Worm (Caenorhabditis elegans) whole organism, L1 larva: Measurements from ENCODE around the gene K11E4.1.

Source experiments
- C16A3.4 ChIP-seq: fragments of 150-350 bp; optimal IDR thresholded peaks from 2 replicates; lab custom pipeline; 2014; ENCODE audit warnings: missing biosample characterization, missing genetic modification characterization
- C34B4.2 ChIP-seq: sonication (generic microtip); optimal IDR thresholded peaks from 2 replicates; lab custom pipeline; 2017; ENCODE audit warnings: mild to moderate bottlenecking, missing genetic modification characterization, missing compliant biosample characterization
- F16B12.6 ChIP-seq: fragments of 150-350 bp; optimal IDR thresholded peaks from 2 replicates; lab custom pipeline; 2014; ENCODE audit warnings: missing biosample characterization, missing genetic modification characterization
- ama-1 ChIP-seq: fragments of 150-350 bp; optimal IDR thresholded peaks from 2 replicates; lab custom pipeline; 2014
- blmp-1 ChIP-seq: fragments of 150-350 bp; optimal IDR thresholded peaks from 2 replicates; lab custom pipeline; 2014; ENCODE audit warnings: missing biosample characterization, missing genetic modification characterization
- ceh-63 ChIP-seq: fragments of 200-800 bp; sonication (Bioruptor generic); optimal IDR thresholded peaks from 2 replicates; lab custom pipeline; 2018; ENCODE audit warnings: mild to moderate bottlenecking, missing genetic modification characterization, missing compliant biosample characterization
- ceh-8 ChIP-seq: fragments of 200-800 bp; sonication (Bioruptor generic); optimal IDR thresholded peaks from 2 replicates; lab custom pipeline; 2018; ENCODE audit warnings: mild to moderate bottlenecking, missing genetic modification characterization, moderate library complexity, missing compliant biosample characterization
- ces-1 ChIP-seq: fragments of 150-350 bp; optimal IDR thresholded peaks from 2 replicates; lab custom pipeline; 2014; ENCODE audit warnings: missing biosample characterization, missing genetic modification reagents, missing genetic modification characterization
- dpl-1 ChIP-seq, 3 experiments: fragments of 150-350 bp in 2 of 3; sonication (generic microtip) in 1 of 3; optimal IDR thresholded peaks; 2 replicates each; lab custom pipeline; 2014 to 2017; ENCODE audit warnings: missing biosample characterization in 3 of 3, missing genetic modification characterization in 3 of 3, missing genetic modification reagents in 3 of 3
- dsc-1 ChIP-seq: sonication (generic microtip); optimal IDR thresholded peaks from 2 replicates; lab custom pipeline; 2016; ENCODE audit warnings: mild to moderate bottlenecking, missing genetic modification characterization, missing compliant biosample characterization
- egl-13 ChIP-seq: sonication (generic microtip); optimal IDR thresholded peaks from 2 replicates; lab custom pipeline; 2016; ENCODE audit warnings: missing genotype, missing genetic modification reagents, missing genetic modification characterization, missing compliant biosample characterization
- elt-2 ChIP-seq: sonication (generic microtip); optimal IDR thresholded peaks from 2 replicates; lab custom pipeline; 2016; ENCODE audit warnings: missing genetic modification characterization, mild to moderate bottlenecking, inconsistent platforms, missing compliant biosample characterization, missing genetic modification reagents
- fkh-10 ChIP-seq: sonication (generic microtip); optimal IDR thresholded peaks from 2 replicates; lab custom pipeline; 2017; ENCODE audit warnings: missing biosample characterization, missing genetic modification reagents, missing genetic modification characterization
- fkh-8 ChIP-seq: sonication (generic microtip); optimal IDR thresholded peaks from 2 replicates; lab custom pipeline; 2016; ENCODE audit warnings: mild to moderate bottlenecking, missing genetic modification characterization, missing compliant biosample characterization
- hlh-17 ChIP-seq: fragments of 200-800 bp; sonication (Bioruptor generic); optimal IDR thresholded peaks from 2 replicates; lab custom pipeline; 2018; ENCODE audit warnings: missing genetic modification characterization, mild to moderate bottlenecking, missing compliant biosample characterization, moderate library complexity, borderline replicate concordance
- isw-1 ChIP-seq: fragments of 200-800 bp; sonication (Bioruptor generic); IDR thresholded peaks from 2 replicates; pipeline ENCODE4 v1.3.6; 2022; ENCODE audit warnings: missing genetic modification characterization, missing compliant biosample characterization
- jun-1 ChIP-seq: fragments of 150-350 bp; optimal IDR thresholded peaks from 2 replicates; lab custom pipeline; 2014; ENCODE audit warnings: missing biosample characterization, missing genetic modification reagents, missing genetic modification characterization
- lin-13 ChIP-seq: fragments of 150-350 bp; optimal IDR thresholded peaks from 2 replicates; lab custom pipeline; 2014; ENCODE audit warnings: missing biosample characterization, missing genetic modification reagents, missing genetic modification characterization
- lin-14 ChIP-seq: fragments of 200-800 bp; sonication (Bioruptor generic); optimal IDR thresholded peaks from 2 replicates; lab custom pipeline; 2018; ENCODE audit warnings: mild to moderate bottlenecking, missing genetic modification characterization, moderate library complexity, missing compliant biosample characterization
- lin-15B ChIP-seq: fragments of 150-350 bp; sonication (generic microtip); optimal IDR thresholded peaks from 3 replicates; lab custom pipeline; 2014; ENCODE audit warnings: missing biosample characterization, missing genetic modification characterization
- lir-3 ChIP-seq: sonication (generic microtip); optimal IDR thresholded peaks from 2 replicates; lab custom pipeline; 2016; ENCODE audit warnings: mild to moderate bottlenecking, missing genetic modification characterization, moderate library complexity, missing compliant biosample characterization; ENCODE audit not compliant: poor library complexity
- mef-2 ChIP-seq: fragments of 150-350 bp; optimal IDR thresholded peaks from 2 replicates; lab custom pipeline; 2014; ENCODE audit warnings: missing biosample characterization, missing genetic modification characterization
- mep-1 ChIP-seq: fragments of 150-350 bp; optimal IDR thresholded peaks from 2 replicates; lab custom pipeline; 2014; ENCODE audit warnings: missing biosample characterization, missing genetic modification characterization
- nhr-28 ChIP-seq: fragments of 150-350 bp; optimal IDR thresholded peaks from 2 replicates; lab custom pipeline; 2014; ENCODE audit warnings: missing biosample characterization, missing genetic modification characterization
- nhr-76 ChIP-seq: sonication (generic microtip); optimal IDR thresholded peaks from 2 replicates; lab custom pipeline; 2017; ENCODE audit warnings: missing biosample characterization, missing genetic modification characterization
- nhr-85 ChIP-seq: sonication (generic microtip); peaks from one replicate; lab custom pipeline; 2016; ENCODE audit warnings: missing genetic modification characterization, inconsistent platforms, missing compliant biosample characterization
- pag-3 ChIP-seq: sonication (generic microtip); optimal IDR thresholded peaks from 2 replicates; lab custom pipeline; 2017; ENCODE audit warnings: missing genetic modification characterization, mild to moderate bottlenecking, missing compliant biosample characterization, antibody characterized with exemption, borderline replicate concordance; ENCODE audit not compliant: insufficient read depth
- skn-1 ChIP-seq: fragments of 150-350 bp; optimal IDR thresholded peaks from 2 replicates; lab custom pipeline; 2014; ENCODE audit warnings: missing biosample characterization, missing genetic modification characterization
- snpc-4 ChIP-seq: fragments of 150-350 bp; optimal IDR thresholded peaks from 2 replicates; lab custom pipeline; 2014; ENCODE audit warnings: missing biosample characterization, missing genetic modification characterization
- snu-23 ChIP-seq: sonication (generic microtip); optimal IDR thresholded peaks from 2 replicates; lab custom pipeline; 2016; ENCODE audit warnings: missing genetic modification characterization, missing compliant biosample characterization
- swsn-7 ChIP-seq: sonication (generic microtip); optimal IDR thresholded peaks from 2 replicates; lab custom pipeline; 2016; ENCODE audit warnings: missing genetic modification characterization, missing compliant biosample characterization
- tbx-2 ChIP-seq: sonication (generic microtip); optimal IDR thresholded peaks from 2 replicates; lab custom pipeline; 2016; ENCODE audit warnings: missing genetic modification characterization, missing compliant biosample characterization
- unc-130 ChIP-seq: fragments of 150-350 bp; optimal IDR thresholded peaks from 2 replicates; lab custom pipeline; 2017; ENCODE audit warnings: missing biosample characterization, missing genetic modification characterization, inconsistent platforms
- unc-30 ChIP-seq: sonication (generic microtip); optimal IDR thresholded peaks from 2 replicates; lab custom pipeline; 2017; ENCODE audit warnings: missing biosample characterization, missing genetic modification characterization
- unc-62 ChIP-seq: fragments of 150-350 bp; optimal IDR thresholded peaks from 2 replicates; lab custom pipeline; 2014; ENCODE audit warnings: missing biosample characterization, missing genetic modification reagents, missing genetic modification characterization
- unc-98 ChIP-seq: fragments of 200-800 bp; sonication (Bioruptor generic); IDR thresholded peaks from 2 replicates; pipeline ENCODE4 v1.3.6; 2022; ENCODE audit warnings: missing genetic modification characterization, missing compliant biosample characterization
- vab-15 ChIP-seq: sonication (generic microtip); optimal IDR thresholded peaks from 2 replicates; lab custom pipeline; 2017; ENCODE audit warnings: missing genotype, mild to moderate bottlenecking, missing genetic modification characterization, missing compliant biosample characterization
- xbp-1 ChIP-seq: sonication (generic microtip); optimal IDR thresholded peaks from 2 replicates; lab custom pipeline; 2016; ENCODE audit warnings: missing genetic modification characterization, missing compliant biosample characterization

The K11E4.1 gene

ce11 chrX:13687111-13687512 is 26.8 kb upstream of the K11E4.1 start (continued):
- no peak for TF ChIP-seq unc-98 (GFP tag; lab: Robert Waterston, UW)
- TF ChIP-seq egl-13 (tag; lab: Kevin White, UChicago): no peak
- TF ChIP-seq blmp-1: peak; percentile 44
- no peak for TF ChIP-seq F16B12.6 (tag; lab: Kevin White, UChicago)
- TF ChIP-seq xbp-1: peak; percentile 8
- peak; percentile 30 for TF ChIP-seq fkh-8 (tag; lab: Kevin White, UChicago)
- TF ChIP-seq fkh-10: peak; percentile 36
- peak; percentile 55 for TF ChIP-seq swsn-7
- no peak for TF ChIP-seq unc-130 (tag; lab: Kevin White, UChicago)
- peak; percentile 54 for TF ChIP-seq mep-1
- no peak for TF ChIP-seq C16A3.4 (tag; lab: Kevin White, UChicago)
- no peak for TF ChIP-seq elt-2 (tag; lab: Kevin White, UChicago)

DNA sequence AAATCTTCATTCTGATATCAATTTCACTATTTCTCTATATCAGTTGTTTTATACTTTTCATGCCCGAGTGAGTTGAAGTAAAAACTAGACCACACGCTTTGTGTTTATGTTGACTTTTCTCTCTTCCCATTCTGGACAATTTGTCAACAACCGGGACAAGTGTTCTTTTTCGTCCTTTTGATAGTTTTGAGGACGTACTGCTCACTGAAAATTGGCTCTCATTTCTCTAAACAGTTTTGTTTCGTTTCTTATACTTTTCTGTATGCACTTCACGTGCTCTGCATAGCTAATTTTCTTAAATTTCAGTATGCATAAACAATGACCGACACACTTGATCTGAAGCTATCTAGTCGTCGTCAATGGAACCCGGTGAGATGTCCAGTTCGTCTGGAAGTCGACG is 26.3 kb upstream of the K11E4.1 start, which contains the start of gene adm-2:
Gene adm-2, plus strand, starts transcription at position 301 of the 400 bp plus-strand sequence.
- no peak for TF ChIP-seq unc-30
- TF ChIP-seq isw-1 (GFP tag; lab: Robert Waterston, UW): no peak
- TF ChIP-seq nhr-76 (tag; lab: Kevin White, UChicago): no peak
- no peak for TF ChIP-seq tbx-2 (tag; lab: Kevin White, UChicago)
- no peak for TF ChIP-seq pag-3 (tag; lab: Kevin White, UChicago)
- TF ChIP-seq ceh-8: no peak
- no peak for TF ChIP-seq jun-1 (tag; lab: Kevin White, UChicago)
- TF ChIP-seq unc-62 (GFP tag; lab: Kevin White, UChicago): no peak
- no peak for TF ChIP-seq unc-98 (GFP tag; lab: Robert Waterston, UW)
- no peak for TF ChIP-seq lin-15B (tag; lab: Kevin White, UChicago)
- no peak for TF ChIP-seq C34B4.2 (tag; lab: Kevin White, UChicago)
- no peak for TF ChIP-seq snu-23 (GFP tag; lab: Kevin White, UChicago)
- TF ChIP-seq snpc-4 (tag; lab: Kevin White, UChicago): no peak
- no peak for TF ChIP-seq vab-15 (tag; lab: Kevin White, UChicago)
- TF ChIP-seq lin-13: no peak
- no peak for TF ChIP-seq lir-3 (tag; lab: Kevin White, UChicago)
- no peak for TF ChIP-seq ama-1

ce11 chrX:13690333-13690732 is 23.6 kb upstream of the K11E4.1 start:
- TF ChIP-seq unc-98 (GFP tag; lab: Robert Waterston, UW) (no peak), snpc-4 (tag; lab: Kevin White, UChicago) (peak; percentile 68), nhr-28 (no peak)
- TF ChIP-seq, all 84 proteins: peak for 1

DNA sequence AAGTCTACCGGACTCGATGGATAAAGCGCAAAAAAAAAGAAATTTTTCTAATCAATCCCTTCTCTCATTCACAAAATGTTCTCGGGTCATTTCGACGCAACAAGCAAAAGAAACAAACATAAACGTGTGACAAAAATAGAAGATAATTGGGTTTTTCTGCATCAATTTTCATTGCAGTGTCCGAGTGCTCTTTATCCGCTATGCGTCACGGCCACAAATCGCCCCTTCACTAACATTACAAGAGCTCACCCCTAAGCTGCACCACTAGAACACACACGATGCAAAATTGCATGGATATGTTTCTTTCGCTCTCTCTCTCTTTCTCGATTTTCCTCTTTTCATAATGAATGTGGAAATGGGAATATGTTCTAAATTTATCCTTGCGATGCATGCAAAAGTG is 17.8 kb upstream of the K11E4.1 start:
- TF ChIP-seq ceh-63 (GFP tag; lab: Kevin White, UChicago) (peak; percentile 40), skn-1 (tag; lab: Kevin White, UChicago) (no peak), dpl-1 (GFP tag; optimal IDR thresholded peaks at IDR 0.05; lab: Kevin White, UChicago) (no peak), hlh-17 (GFP tag; lab: Kevin White, UChicago) (no peak), dsc-1 (tag; lab: Kevin White, UChicago) (peak; percentile 65), lin-14 (peak; percentile 56), nhr-85 (no peak), fkh-8 (tag; lab: Kevin White, UChicago) (peak; percentile 25), mef-2 (tag; lab: Kevin White, UChicago) (no peak), jun-1 (tag; lab: Kevin White, UChicago) (no peak), ces-1 (GFP tag; lab: Kevin White, UChicago) (no peak)
- TF ChIP-seq, all 84 proteins: peak for 4
